Worm (Caenorhabditis elegans) whole organism, early embryonic: ENCODE data around the gene Y62E10A.23.

Experiments used
- F13C5.2 ChIP-seq: sonication (generic microtip); optimal IDR thresholded peaks from 2 replicates; lab custom pipeline; 2017; ENCODE audit warnings: mild to moderate bottlenecking, missing genetic modification characterization, inconsistent platforms, missing compliant biosample characterization
- ama-1 ChIP-seq: fragments of 150-350 bp; optimal IDR thresholded peaks from 2 replicates; lab custom pipeline; 2014
- ceh-13 ChIP-seq: fragments of 200-800 bp; sonication (Bioruptor generic); optimal IDR thresholded peaks from 2 replicates; lab custom pipeline; 2018; ENCODE audit warnings: mild to moderate bottlenecking, missing genetic modification characterization, missing compliant biosample characterization
- ceh-36 ChIP-seq: sonication (generic microtip); optimal IDR thresholded peaks from 2 replicates; lab custom pipeline; 2016; ENCODE audit warnings: missing genetic modification characterization, inconsistent platforms, missing compliant biosample characterization
- ets-7 ChIP-seq: sonication (generic microtip); optimal IDR thresholded peaks from 2 replicates; lab custom pipeline; 2016; ENCODE audit warnings: missing genotype, missing genetic modification characterization, missing compliant biosample characterization
- flt-1 ChIP-seq: fragments of 200-800 bp; sonication (Bioruptor generic); IDR thresholded peaks from 2 replicates; pipeline ENCODE4 v1.3.6; 2022; ENCODE audit warnings: missing genetic modification characterization, missing compliant biosample characterization
- hmbx-1 ChIP-seq: sonication (generic microtip); optimal IDR thresholded peaks from 2 replicates; lab custom pipeline; 2016; ENCODE audit warnings: mild to moderate bottlenecking, missing genetic modification characterization, missing compliant biosample characterization
- hnd-1 ChIP-seq: sonication (generic microtip); optimal IDR thresholded peaks from 2 replicates; lab custom pipeline; 2016; ENCODE audit warnings: missing genetic modification characterization, missing compliant biosample characterization
- pes-1 ChIP-seq: fragments of 200-800 bp; sonication (Bioruptor generic); IDR thresholded peaks from 2 replicates; pipeline ENCODE4 v1.3.6; 2022; ENCODE audit warnings: missing genetic modification reagents, missing genetic modification characterization, missing compliant biosample characterization
- scrt-1 ChIP-seq: fragments of 200-800 bp; sonication (Bioruptor generic); IDR thresholded peaks from 2 replicates; pipeline ENCODE4 v1.3.6; 2022; ENCODE audit warnings: missing genetic modification characterization, missing compliant biosample characterization
- tbx-11 ChIP-seq: fragments of 200-800 bp; sonication (Bioruptor generic); IDR thresholded peaks from 2 replicates; pipeline ENCODE4 v1.3.6; 2022; ENCODE audit warnings: missing genetic modification characterization, missing compliant biosample characterization
- tra-4 ChIP-seq: sonication (generic microtip); optimal IDR thresholded peaks from 2 replicates; lab custom pipeline; 2017; ENCODE audit warnings: missing genetic modification characterization, missing compliant biosample characterization

DNA sequence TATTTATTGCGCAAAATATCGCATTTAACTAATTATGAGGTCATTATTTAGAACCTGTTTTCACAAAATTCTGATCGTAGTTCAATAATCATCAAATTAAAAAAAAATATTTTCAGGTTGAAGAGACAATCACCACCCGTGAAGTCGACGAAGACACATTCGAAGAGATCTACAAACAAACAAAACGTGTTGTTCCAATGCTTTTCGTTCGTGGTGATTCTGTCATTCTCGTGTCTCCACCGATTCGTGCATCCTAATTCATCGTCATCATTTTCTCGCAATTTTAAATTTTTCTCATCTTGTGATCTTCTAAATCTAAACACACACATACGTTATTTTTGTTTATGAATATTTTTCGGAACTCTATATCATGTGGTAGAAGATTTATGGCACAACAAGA, 2.7 kb downstream of the Y62E10A.23 start:
- TF ChIP-seq flt-1 (no peak), ama-1 (lab: Kevin White, UChicago) (no peak), scrt-1 (GFP tag; lab: Robert Waterston, UW) (no peak), tra-4 (no peak), pes-1 (GFP tag; lab: Robert Waterston, UW) (no peak), ets-7 (tag; lab: Kevin White, UChicago) (no peak), hmbx-1 (tag; lab: Kevin White, UChicago) (no peak), tbx-11 (GFP tag; lab: Robert Waterston, UW) (no peak), ceh-13 (GFP tag; lab: Kevin White, UChicago) (no peak), ceh-36 (tag; lab: Kevin White, UChicago) (no peak), F13C5.2 (tag; lab: Kevin White, UChicago) (no peak), hnd-1 (tag; lab: Kevin White, UChicago) (no peak)
